Worm (Caenorhabditis elegans): ENCODE data around the gene idpp-5.
A peak's percentile ranks its signal among the peaks of the same experiment; 100 is the strongest.

The idpp-5 gene

DNA sequence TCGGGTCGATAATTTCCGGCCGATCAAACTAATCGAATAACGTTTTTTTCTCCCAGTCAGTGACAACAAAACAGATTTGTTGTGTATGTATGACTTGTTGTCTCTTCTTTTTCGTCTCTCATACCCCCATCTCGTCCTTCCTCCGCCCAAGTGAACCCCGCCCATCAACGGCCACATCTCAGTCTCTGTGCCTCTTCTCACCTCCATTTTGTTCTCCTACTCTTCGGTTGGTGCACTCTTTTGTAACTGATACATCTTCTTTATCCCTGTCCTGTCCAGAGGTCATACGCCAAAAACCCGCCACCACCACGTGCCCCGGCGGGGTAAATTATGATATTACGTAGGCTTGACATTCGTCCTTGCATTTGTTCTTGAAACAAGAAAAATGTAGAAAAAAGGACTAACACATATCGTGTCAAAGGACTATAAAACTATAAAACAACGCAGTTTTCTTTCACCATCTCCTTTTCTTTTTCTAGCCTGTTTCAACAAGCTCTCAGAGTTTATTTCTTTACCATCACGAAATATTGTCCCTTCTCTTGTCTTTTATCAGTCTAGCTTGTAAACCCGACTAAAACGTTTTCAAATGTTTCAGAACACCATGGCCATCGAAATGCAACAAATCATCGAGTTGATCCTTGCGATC lies 5.1 kb downstream of the idpp-5 start, which contains the start of gene pmpl-1:
Gene pmpl-1, plus strand, starts transcription at position 596 of the 646 bp plus-strand sequence.
- TF ChIP-seq nhr-12 (tag; optimal IDR thresholded peaks at IDR 0.05) (no peak), aly-2 (tag; optimal IDR thresholded peaks at IDR 0.05) (no peak), R02D3.7 (tag; optimal IDR thresholded peaks at IDR 0.05) (no peak), nhr-76 (tag; optimal IDR thresholded peaks at IDR 0.05) (no peak), snpc-4 (tag; optimal IDR thresholded peaks at IDR 0.05) (no peak), ztf-4 (tag; optimal IDR thresholded peaks at IDR 0.05) (no peak), mdl-1 (tag; optimal IDR thresholded peaks at IDR 0.05) (peak; percentile 57), jun-1 (tag; optimal IDR thresholded peaks at IDR 0.05) (peak; percentile 12), nhr-23 (tag; optimal IDR thresholded peaks at IDR 0.05) (peak; percentile 58), nhr-25 (tag; optimal IDR thresholded peaks at IDR 0.05) (peak; percentile 95), nfya-1 (tag; optimal IDR thresholded peaks at IDR 0.05; ENCODE audit: insufficient read depth) (peak; percentile 26), ama-1 (optimal IDR thresholded peaks at IDR 0.05) (peak; percentile 57), nhr-28 (tag; optimal IDR thresholded peaks at IDR 0.05) (no peak), sea-2 (GFP tag; optimal IDR thresholded peaks at IDR 0.05) (no peak), ceh-28 (tag; optimal IDR thresholded peaks at IDR 0.05) (peak; percentile 56), nhr-237 (tag; optimal IDR thresholded peaks at IDR 0.05) (no peak), unc-39 (tag; optimal IDR thresholded peaks at IDR 0.05) (no peak), elt-1 (tag; optimal IDR thresholded peaks at IDR 0.05) (no peak), fos-1 (tag; optimal IDR thresholded peaks at IDR 0.05) (no peak), ztf-11 (tag; optimal IDR thresholded peaks at IDR 0.05) (no peak), ceh-9 (tag; optimal IDR thresholded peaks at IDR 0.05) (no peak), mml-1 (tag; optimal IDR thresholded peaks at IDR 0.05) (no peak), lsy-12 (tag; optimal IDR thresholded peaks at IDR 0.05) (peak; percentile 36), lin-39 (tag; optimal IDR thresholded peaks at IDR 0.05) (peak; percentile 58), elt-3 (tag; optimal IDR thresholded peaks at IDR 0.05) (no peak), pqm-1 (tag; optimal IDR thresholded peaks at IDR 0.05) (no peak), pha-4 (tag; optimal IDR thresholded peaks at IDR 0.05) (peak; percentile 31), fkh-10 (GFP tag; optimal IDR thresholded peaks at IDR 0.05) (no peak), eor-1 (tag; optimal IDR thresholded peaks at IDR 0.05) (no peak), nhr-11 (tag; optimal IDR thresholded peaks at IDR 0.05) (no peak), fkh-2 (tag; optimal IDR thresholded peaks at IDR 0.05) (no peak), nhr-43 (tag; optimal IDR thresholded peaks at IDR 0.05; ENCODE audit: poor library complexity, severe bottlenecking) (peak; percentile 55), lin-15B (tag; optimal IDR thresholded peaks at IDR 0.05) (no peak), egl-27 (tag; optimal IDR thresholded peaks at IDR 0.05) (peak; percentile 2), ZK546.5 (tag; optimal IDR thresholded peaks at IDR 0.05) (no peak), zag-1 (tag; optimal IDR thresholded peaks at IDR 0.05) (no peak), tbx-2 (tag; optimal IDR thresholded peaks at IDR 0.05) (no peak)

- no peak for TF ChIP-seq lsy-12 (tag; optimal IDR thresholded peaks at IDR 0.05)
- TF ChIP-seq elt-2 (tag; optimal IDR thresholded peaks at IDR 0.05) = peak; percentile 34
- peak; percentile 53 for TF ChIP-seq pha-4 (tag; optimal IDR thresholded peaks at IDR 0.05)
- no peak for TF ChIP-seq egl-5 (tag; optimal IDR thresholded peaks at IDR 0.05)
These were observed 7.4 kb downstream of the idpp-5 start for ce11 chrX:3785111-3785808.

ce11 chrX:3783659-3784058 lies 9.0 kb downstream of the idpp-5 start:
- TF ChIP-seq nhr-77 (tag; optimal IDR thresholded peaks at IDR 0.05) (no peak), ceh-82 (tag; optimal IDR thresholded peaks at IDR 0.05) (no peak), egl-27 (tag; optimal IDR thresholded peaks at IDR 0.05) (no peak), unc-39 (tag; optimal IDR thresholded peaks at IDR 0.05) (no peak), pqm-1 (tag; optimal IDR thresholded peaks at IDR 0.05) (no peak), fkh-2 (tag; optimal IDR thresholded peaks at IDR 0.05) (no peak), lsy-12 (tag; optimal IDR thresholded peaks at IDR 0.05) (no peak), fkh-10 (GFP tag; optimal IDR thresholded peaks at IDR 0.05) (no peak), elt-1 (tag; optimal IDR thresholded peaks at IDR 0.05) (no peak), ceh-28 (tag; optimal IDR thresholded peaks at IDR 0.05) (no peak), ztf-11 (tag; optimal IDR thresholded peaks at IDR 0.05) (no peak), elt-2 (tag; optimal IDR thresholded peaks at IDR 0.05) (no peak), mml-1 (tag; optimal IDR thresholded peaks at IDR 0.05) (no peak), eor-1 (tag; optimal IDR thresholded peaks at IDR 0.05) (no peak)
